Worm (Caenorhabditis elegans) whole organism, young adult: Measurements from ENCODE around the gene mrpl-36.

ENCODE experiments used
- D2030.7 ChIP-seq: fragments of 200-800 bp; sonication (Bioruptor generic); IDR thresholded peaks from 2 replicates; pipeline ENCODE4 v1.3.6; 2022; ENCODE audit warnings: missing genetic modification reagents, missing genetic modification characterization, missing compliant biosample characterization
- F33H1.4 ChIP-seq: fragments of 200-800 bp; sonication (Bioruptor generic); IDR thresholded peaks from 2 replicates; pipeline ENCODE4 v1.3.6; 2022; ENCODE audit warnings: missing genetic modification reagents, missing genetic modification characterization, missing compliant biosample characterization
- F49E8.2 ChIP-seq: sonication (generic microtip); optimal IDR thresholded peaks from 3 replicates; lab custom pipeline; 2017; ENCODE audit warnings: missing genetic modification characterization, mild to moderate bottlenecking, missing compliant biosample characterization, antibody characterized with exemption, moderate library complexity; ENCODE audit not compliant: insufficient read depth
- F52B5.7 ChIP-seq: sonication (generic microtip); optimal IDR thresholded peaks from 2 replicates; lab custom pipeline; 2016; ENCODE audit warnings: mild to moderate bottlenecking, missing genetic modification characterization, missing compliant biosample characterization
- K11D2.4 ChIP-seq: fragments of 200-800 bp; sonication (Bioruptor generic); IDR thresholded peaks from 2 replicates; pipeline ENCODE4 v1.3.6; 2022; ENCODE audit warnings: missing genetic modification reagents, missing genetic modification characterization, missing compliant biosample characterization
- K12H6.12 ChIP-seq: fragments of 200-800 bp; sonication (Bioruptor generic); optimal IDR thresholded peaks from 2 replicates; lab custom pipeline; 2018; ENCODE audit warnings: mild to moderate bottlenecking, missing genetic modification characterization, missing compliant biosample characterization
- T07F8.4 ChIP-seq: sonication (generic microtip); optimal IDR thresholded peaks from 2 replicates; lab custom pipeline; 2016; ENCODE audit warnings: mild to moderate bottlenecking, missing genetic modification characterization, moderate library complexity, missing compliant biosample characterization
- Y53F4B.3 ChIP-seq: fragments of 200-800 bp; sonication (Bioruptor generic); IDR thresholded peaks from 2 replicates; pipeline ENCODE4 v1.3.6; 2022; ENCODE audit warnings: missing genetic modification reagents, missing genetic modification characterization, missing compliant biosample characterization
- ZK185.1 ChIP-seq: sonication (generic microtip); optimal IDR thresholded peaks from 2 replicates; lab custom pipeline; 2016; ENCODE audit warnings: mild to moderate bottlenecking, missing genetic modification characterization, missing compliant biosample characterization; ENCODE audit not compliant: poor library complexity, severe bottlenecking
- ama-1 ChIP-seq, 3 experiments: fragments of 150-350 bp in 1 of 3; sonication (generic microtip) in 2 of 3; optimal IDR thresholded peaks; 2 replicates each; lab custom pipeline; 2014 to 2018; ENCODE audit warnings: missing biosample characterization in 2 of 3, missing genetic modification characterization in 2 of 3, missing genetic modification reagents in 2 of 3
- aptf-3 ChIP-seq: fragments of 200-800 bp; sonication (Bioruptor generic); IDR thresholded peaks from 2 replicates; pipeline ENCODE4 v1.3.6; 2022; ENCODE audit warnings: missing genetic modification characterization, missing compliant biosample characterization
- attf-5 ChIP-seq: fragments of 200-800 bp; sonication (Bioruptor generic); optimal IDR thresholded peaks from 2 replicates; lab custom pipeline; 2018; ENCODE audit warnings: mild to moderate bottlenecking, missing genetic modification characterization, missing compliant biosample characterization
- attf-6 ChIP-seq: fragments of 200-800 bp; sonication (Bioruptor generic); IDR thresholded peaks from 2 replicates; pipeline ENCODE4 v1.3.6; 2022; ENCODE audit warnings: missing genetic modification reagents, missing genetic modification characterization, missing compliant biosample characterization
- cebp-1 ChIP-seq, 2 experiments: fragments of 200-800 bp in 1 of 2; sonication (Bioruptor generic) in 1 of 2; sonication (generic microtip) in 1 of 2; IDR thresholded peaks in 1 of 2; optimal IDR thresholded peaks in 1 of 2; 2 replicates each; pipeline versions ENCODE4 v1.3.6 to Lab custom; 2017 to 2022; ENCODE audit warnings: missing compliant biosample characterization in 2 of 2, missing genetic modification characterization in 2 of 2, mild to moderate bottlenecking in 1 of 2, missing genetic modification reagents in 1 of 2, moderate library complexity in 1 of 2
- ceh-100 ChIP-seq: fragments of 200-800 bp; sonication (Bioruptor generic); IDR thresholded peaks from 2 replicates; pipeline ENCODE4 v1.3.6; 2022; ENCODE audit warnings: missing genetic modification reagents, missing genetic modification characterization, missing compliant biosample characterization
- chd-7 ChIP-seq: sonication (generic microtip); optimal IDR thresholded peaks from 2 replicates; lab custom pipeline; 2016; ENCODE audit warnings: mild to moderate bottlenecking, missing genetic modification characterization, moderate library complexity, missing compliant biosample characterization
- dpff-1 ChIP-seq: sonication (generic microtip); optimal IDR thresholded peaks from 2 replicates; lab custom pipeline; 2017; ENCODE audit warnings: mild to moderate bottlenecking, missing genetic modification characterization, missing compliant biosample characterization
- dpl-1 ChIP-seq: fragments of 150-350 bp; optimal IDR thresholded peaks from 2 replicates; lab custom pipeline; 2014; ENCODE audit warnings: missing biosample characterization, missing genetic modification reagents, missing genetic modification characterization
- egl-18 ChIP-seq: fragments of 200-800 bp; sonication (Bioruptor generic); IDR thresholded peaks from 2 replicates; pipeline ENCODE4 v1.3.6; 2022; ENCODE audit warnings: missing genetic modification reagents, missing genetic modification characterization, missing compliant biosample characterization
- egrh-3 ChIP-seq: fragments of 200-800 bp; sonication (Bioruptor generic); IDR thresholded peaks from 2 replicates; pipeline ENCODE4 v1.3.6; 2022; ENCODE audit warnings: missing genetic modification reagents, missing genetic modification characterization, missing compliant biosample characterization
- ets-4 ChIP-seq: fragments of 200-800 bp; sonication (Bioruptor generic); optimal IDR thresholded peaks from 2 replicates; lab custom pipeline; 2018; ENCODE audit warnings: mild to moderate bottlenecking, missing genetic modification characterization, missing compliant biosample characterization
- hrde-1 ChIP-seq: sonication (generic microtip); optimal IDR thresholded peaks from 2 replicates; lab custom pipeline; 2016; ENCODE audit warnings: missing genetic modification characterization, mild to moderate bottlenecking, missing compliant biosample characterization, moderate library complexity, missing genotype, missing genetic modification reagents, borderline replicate concordance
- hsf-1 ChIP-seq: fragments of 200-800 bp; sonication (Bioruptor generic); IDR thresholded peaks from 2 replicates; pipeline ENCODE4 v1.3.6; 2022; ENCODE audit warnings: missing genetic modification reagents, missing genetic modification characterization, missing compliant biosample characterization
- let-526 ChIP-seq: fragments of 200-800 bp; sonication (Bioruptor generic); IDR thresholded peaks from 2 replicates; pipeline ENCODE4 v1.3.6; 2022; ENCODE audit warnings: missing genetic modification reagents, missing genetic modification characterization, missing compliant biosample characterization
- let-607 ChIP-seq, 2 experiments: fragments of 200-800 bp in 1 of 2; sonication (Bioruptor generic) in 1 of 2; sonication (generic microtip) in 1 of 2; optimal IDR thresholded peaks; 2 replicates each; lab custom pipeline; 2016 to 2018; ENCODE audit warnings: mild to moderate bottlenecking in 2 of 2, missing compliant biosample characterization in 2 of 2, missing genetic modification characterization in 2 of 2, moderate library complexity in 2 of 2, missing genotype in 1 of 2
- lin-26 ChIP-seq: fragments of 200-800 bp; sonication (Bioruptor generic); IDR thresholded peaks from 2 replicates; pipeline ENCODE4 v1.3.6; 2022; ENCODE audit warnings: missing genetic modification reagents, missing genetic modification characterization, missing compliant biosample characterization
- lsl-1 ChIP-seq: fragments of 200-800 bp; sonication (Bioruptor generic); optimal IDR thresholded peaks from 2 replicates; lab custom pipeline; 2018; ENCODE audit warnings: mild to moderate bottlenecking, missing genetic modification characterization, moderate library complexity, missing compliant biosample characterization
- madf-8 ChIP-seq: fragments of 200-800 bp; sonication (Bioruptor generic); conservative IDR thresholded peaks from 2 replicates; pipeline ENCODE4 v1.3.6; 2022; ENCODE audit warnings: missing genetic modification reagents, missing genetic modification characterization, missing compliant biosample characterization
- mcd-1 ChIP-seq: fragments of 200-800 bp; sonication (Bioruptor generic); IDR thresholded peaks from 2 replicates; pipeline ENCODE4 v1.3.6; 2022; ENCODE audit warnings: missing genetic modification reagents, missing genetic modification characterization, missing compliant biosample characterization
- mes-4 ChIP-seq: sonication (generic microtip); optimal IDR thresholded peaks from 2 replicates; lab custom pipeline; 2016; ENCODE audit warnings: missing genotype, missing genetic modification characterization, missing compliant biosample characterization
- nfya-1 ChIP-seq: sonication (generic microtip); optimal IDR thresholded peaks from 2 replicates; lab custom pipeline; 2017; ENCODE audit warnings: antibody characterized with exemption, missing compliant biosample characterization, missing genetic modification characterization, borderline replicate concordance; ENCODE audit not compliant: insufficient read depth
- nfya-2 ChIP-seq: fragments of 200-800 bp; sonication (Bioruptor generic); IDR thresholded peaks from 2 replicates; pipeline ENCODE4 v1.3.6; 2022; ENCODE audit warnings: missing genetic modification reagents, missing genetic modification characterization, missing compliant biosample characterization
- nfyb-1 ChIP-seq: fragments of 200-800 bp; sonication (Bioruptor generic); IDR thresholded peaks from 2 replicates; pipeline ENCODE4 v1.3.6; 2022; ENCODE audit warnings: missing genetic modification reagents, missing genetic modification characterization, missing compliant biosample characterization
- nhr-27 ChIP-seq: fragments of 200-800 bp; sonication (Bioruptor generic); optimal IDR thresholded peaks from 2 replicates; lab custom pipeline; 2018; ENCODE audit warnings: mild to moderate bottlenecking, missing genetic modification characterization, moderate library complexity, missing compliant biosample characterization
- nhr-80 ChIP-seq: sonication (generic microtip); optimal IDR thresholded peaks from 2 replicates; lab custom pipeline; 2016; ENCODE audit warnings: missing genetic modification characterization, missing compliant biosample characterization
- nhr-90 ChIP-seq: sonication (generic microtip); optimal IDR thresholded peaks from 2 replicates; lab custom pipeline; 2016; ENCODE audit warnings: missing genotype, mild to moderate bottlenecking, missing genetic modification characterization, missing compliant biosample characterization
- rcor-1 ChIP-seq: fragments of 200-800 bp; sonication (Bioruptor generic); IDR thresholded peaks from 2 replicates; pipeline ENCODE4 v1.3.6; 2022; ENCODE audit warnings: missing genetic modification reagents, missing genetic modification characterization, missing compliant biosample characterization
- snpc-4 ChIP-seq, 5 experiments: fragments of 150-350 bp in 1 of 5; sonication (generic microtip) in 4 of 5; optimal IDR thresholded peaks; 2 replicates each; lab custom pipeline; 2014 to 2018; ENCODE audit warnings: missing genetic modification characterization in 5 of 5, missing biosample characterization in 3 of 5, antibody characterized with exemption in 2 of 5, mild to moderate bottlenecking in 2 of 5, missing compliant biosample characterization in 2 of 5, missing genotype in 2 of 5, moderate library complexity in 2 of 5, missing genetic modification reagents in 1 of 5
- somi-1 ChIP-seq: fragments of 200-800 bp; sonication (Bioruptor generic); optimal IDR thresholded peaks from 2 replicates; lab custom pipeline; 2018; ENCODE audit warnings: mild to moderate bottlenecking, missing genetic modification characterization, missing compliant biosample characterization
- sptf-2 ChIP-seq: fragments of 200-800 bp; sonication (Bioruptor generic); optimal IDR thresholded peaks from 2 replicates; lab custom pipeline; 2018; ENCODE audit warnings: mild to moderate bottlenecking, missing genetic modification characterization, missing compliant biosample characterization
- tbp1 ChIP-seq: fragments of 200-800 bp; sonication (Bioruptor generic); optimal IDR thresholded peaks from 2 replicates; lab custom pipeline; 2018; ENCODE audit warnings: mild to moderate bottlenecking, missing genetic modification characterization, missing compliant biosample characterization
- tlf-1 ChIP-seq: fragments of 200-800 bp; sonication (Bioruptor generic); optimal IDR thresholded peaks from 2 replicates; lab custom pipeline; 2018; ENCODE audit warnings: mild to moderate bottlenecking, missing genetic modification characterization, missing compliant biosample characterization
- unc-62 ChIP-seq: fragments of 150-350 bp; optimal IDR thresholded peaks from 2 replicates; lab custom pipeline; 2014; ENCODE audit warnings: missing biosample characterization, missing genetic modification reagents, missing genetic modification characterization
- zfh-2 ChIP-seq: fragments of 200-800 bp; sonication (Bioruptor generic); conservative IDR thresholded peaks from 2 replicates; pipeline ENCODE4 v1.3.6; 2022; ENCODE audit warnings: missing genetic modification reagents, missing genetic modification characterization, missing compliant biosample characterization
- ztf-6 ChIP-seq: fragments of 200-800 bp; sonication (Bioruptor generic); IDR thresholded peaks from 2 replicates; pipeline ENCODE4 v1.3.6; 2022; ENCODE audit warnings: missing genetic modification reagents, missing genetic modification characterization, missing compliant biosample characterization

Gene mrpl-36

ce11 chrIII:9826005-9826404 lies 21.9 kb downstream of the mrpl-36 start (continued):
- TF ChIP-seq ama-1 (optimal IDR thresholded peaks at IDR 0.05; lab: Kevin White, UChicago) = peak; percentile 79
- no peak for TF ChIP-seq ama-1 (GFP tag; optimal IDR thresholded peaks at IDR 0.05; lab: Kevin White, UChicago)
- TF ChIP-seq ets-4 (GFP tag; lab: Kevin White, UChicago) = no peak
- TF ChIP-seq Y53F4B.3 (GFP tag; lab: Robert Waterston, UW) = no peak
- TF ChIP-seq egl-18 (GFP tag; lab: Robert Waterston, UW) = no peak
- no peak for TF ChIP-seq F33H1.4
- no peak for TF ChIP-seq ZK185.1 (tag; lab: Kevin White, UChicago)
- no peak for TF ChIP-seq ztf-6 (GFP tag; lab: Robert Waterston, UW)
- TF ChIP-seq K11D2.4 (GFP tag; lab: Robert Waterston, UW) = peak; percentile 67; the same call in 1 of the 2 replicates
- TF ChIP-seq nfya-1 (tag; lab: Kevin White, UChicago) = no peak
- peak; percentile 73 for TF ChIP-seq attf-5 (GFP tag; lab: Kevin White, UChicago)
- no peak for TF ChIP-seq egrh-3 (GFP tag; lab: Robert Waterston, UW)
- TF ChIP-seq mes-4 (tag; lab: Kevin White, UChicago) = no peak
- no peak for TF ChIP-seq nfya-2 (GFP tag; lab: Robert Waterston, UW)
- no peak for TF ChIP-seq sptf-2 (GFP tag; lab: Kevin White, UChicago)
- peak; percentile 66 for TF ChIP-seq cebp-1 (GFP tag; IDR thresholded peaks at IDR 0.05; lab: Robert Waterston, UW)
- peak; percentile 61 for TF ChIP-seq cebp-1 (tag; optimal IDR thresholded peaks at IDR 0.05; lab: Kevin White, UChicago)
- TF ChIP-seq dpl-1 (GFP tag; lab: Kevin White, UChicago) = no peak
- TF ChIP-seq mcd-1 (GFP tag; lab: Robert Waterston, UW) = 0 out of 2 replicates have a peak, but pooled peaks have one; percentile 61
- TF ChIP-seq F52B5.7 (tag; lab: Kevin White, UChicago) = no peak
- TF ChIP-seq ceh-100 (GFP tag; lab: Robert Waterston, UW) = no peak
- TF ChIP-seq attf-6 (GFP tag; lab: Robert Waterston, UW) = no peak
- TF ChIP-seq chd-7 (tag; lab: Kevin White, UChicago) = peak; percentile 18
- peak; percentile 30 for TF ChIP-seq tlf-1 (GFP tag; lab: Kevin White, UChicago)
- TF ChIP-seq rcor-1 (GFP tag; lab: Robert Waterston, UW) = no peak
- TF ChIP-seq unc-62 (GFP tag; lab: Kevin White, UChicago) = no peak
- peak; percentile 22 to 26 for TF ChIP-seq let-607 (tag; optimal IDR thresholded peaks at IDR 0.05; lab: Kevin White, UChicago)
- TF ChIP-seq lin-26 (GFP tag; lab: Robert Waterston, UW) = no peak
- TF ChIP-seq zfh-2 (GFP tag; lab: Robert Waterston, UW) = no peak
- peak; percentile 11 for TF ChIP-seq snpc-4 (GFP tag; optimal IDR thresholded peaks at IDR 0.05; lab: Kevin White, UChicago)
- TF ChIP-seq snpc-4 (tag; optimal IDR thresholded peaks at IDR 0.05; lab: Kevin White, UChicago) = peak in 1 of 4 experiments; percentile 41
- no peak for TF ChIP-seq D2030.7 (GFP tag; lab: Robert Waterston, UW)
- no peak for TF ChIP-seq hsf-1 (GFP tag; lab: Robert Waterston, UW)
- TF ChIP-seq K12H6.12 (tag; lab: Kevin White, UChicago) = peak; percentile 50
- no peak for TF ChIP-seq F49E8.2
- no peak for TF ChIP-seq dpff-1 (tag; lab: Kevin White, UChicago)
- peak; percentile 57; the same call in 1 of the 2 replicates for TF ChIP-seq let-526 (GFP tag; lab: Robert Waterston, UW)
- TF ChIP-seq T07F8.4 (tag; lab: Kevin White, UChicago) = no peak
- no peak for TF ChIP-seq somi-1 (GFP tag; lab: Kevin White, UChicago)
- no peak for TF ChIP-seq lsl-1 (GFP tag; lab: Kevin White, UChicago)
- no peak for TF ChIP-seq nhr-90 (tag; lab: Kevin White, UChicago)
- TF ChIP-seq tbp1 (GFP tag; lab: Kevin White, UChicago) = peak; percentile 56
- no peak for TF ChIP-seq aptf-3
- no peak for TF ChIP-seq nhr-27
- no peak for TF ChIP-seq madf-8 (GFP tag; lab: Robert Waterston, UW)
- TF ChIP-seq hrde-1 (tag; lab: Kevin White, UChicago) = no peak
- peak; percentile 11 for TF ChIP-seq nhr-80
- peak; percentile 55; the same call in 1 of the 2 replicates for TF ChIP-seq nfyb-1 (GFP tag; lab: Robert Waterston, UW)
- TF ChIP-seq, all 124 proteins: peak for 24
